Worm (Caenorhabditis elegans) whole organism, late embryonic: ENCODE measurements around the gene sru-4.

Source experiments
- ama-1 ChIP-seq: fragments of 150-350 bp; optimal IDR thresholded peaks from 2 replicates; lab custom pipeline; 2014
- ceh-14 ChIP-seq: sonication (generic microtip); optimal IDR thresholded peaks from 2 replicates; lab custom pipeline; 2016; ENCODE audit warnings: missing genotype, missing genetic modification characterization, missing compliant biosample characterization
- ceh-30 ChIP-seq: fragments of 150-350 bp; optimal IDR thresholded peaks from 2 replicates; lab custom pipeline; 2014; ENCODE audit warnings: missing biosample characterization, missing genetic modification characterization
- ceh-31 ChIP-seq: sonication (generic microtip); optimal IDR thresholded peaks from 2 replicates; lab custom pipeline; 2016; ENCODE audit warnings: missing genetic modification characterization, missing compliant biosample characterization
- ceh-9 ChIP-seq: sonication (generic microtip); optimal IDR thresholded peaks from 2 replicates; lab custom pipeline; 2016; ENCODE audit warnings: mild to moderate bottlenecking, missing genetic modification characterization, inconsistent platforms, missing compliant biosample characterization
- dmd-4 ChIP-seq: sonication (generic microtip); optimal IDR thresholded peaks from 2 replicates; lab custom pipeline; 2016; ENCODE audit warnings: borderline replicate concordance, missing genetic modification characterization, missing compliant biosample characterization
- fkh-10 ChIP-seq: fragments of 150-350 bp; optimal IDR thresholded peaks from 2 replicates; lab custom pipeline; 2014; ENCODE audit warnings: missing biosample characterization, missing genetic modification reagents, missing genetic modification characterization
- gmeb-2 ChIP-seq: sonication (generic microtip); optimal IDR thresholded peaks from 2 replicates; lab custom pipeline; 2016; ENCODE audit warnings: missing genetic modification characterization, inconsistent platforms, missing compliant biosample characterization
- nfya-1 ChIP-seq: sonication (generic microtip); optimal IDR thresholded peaks from 2 replicates; lab custom pipeline; 2017; ENCODE audit warnings: missing genetic modification characterization, mild to moderate bottlenecking, missing compliant biosample characterization, antibody characterized with exemption, moderate library complexity
- pag-3 ChIP-seq: sonication (generic microtip); optimal IDR thresholded peaks from 2 replicates; lab custom pipeline; 2016; ENCODE audit warnings: missing compliant biosample characterization, missing genetic modification characterization, borderline replicate concordance
- pha-4 ChIP-seq: fragments of 150-350 bp; optimal IDR thresholded peaks from 2 replicates; lab custom pipeline; 2018; ENCODE audit warnings: missing biosample characterization, missing genetic modification reagents, missing genetic modification characterization
- pqm-1 ChIP-seq: sonication (generic microtip); optimal IDR thresholded peaks from 2 replicates; lab custom pipeline; 2016; ENCODE audit warnings: missing genetic modification characterization, missing compliant biosample characterization
- unc-42 ChIP-seq: sonication (generic microtip); optimal IDR thresholded peaks from 2 replicates; lab custom pipeline; 2016; ENCODE audit warnings: missing genotype, missing genetic modification characterization, missing compliant biosample characterization
- unc-55 ChIP-seq: sonication (generic microtip); optimal IDR thresholded peaks from 2 replicates; lab custom pipeline; 2017; ENCODE audit warnings: missing biosample characterization, missing genetic modification reagents, missing genetic modification characterization

ce11 chrIV:9457400-9457799 is 40.8 kb upstream of the sru-4 start, which contains the start of gene cutl-17:
- TF ChIP-seq nfya-1 (tag; lab: Kevin White, UChicago) (no peak), unc-42 (tag; lab: Kevin White, UChicago) (no peak), ceh-14 (no peak), gmeb-2 (tag; lab: Kevin White, UChicago) (no peak), pqm-1 (no peak), ceh-9 (tag; lab: Kevin White, UChicago) (no peak), pag-3 (no peak), unc-55 (GFP tag; lab: Kevin White, UChicago) (no peak), ceh-31 (no peak), ama-1 (lab: Kevin White, UChicago) (no peak), fkh-10 (GFP tag; lab: Kevin White, UChicago) (no peak), ceh-30 (tag; lab: Kevin White, UChicago) (no peak), pha-4 (no peak), dmd-4 (no peak)
